Worm (Caenorhabditis elegans): ENCODE results near the gene srb-11.

DNA sequence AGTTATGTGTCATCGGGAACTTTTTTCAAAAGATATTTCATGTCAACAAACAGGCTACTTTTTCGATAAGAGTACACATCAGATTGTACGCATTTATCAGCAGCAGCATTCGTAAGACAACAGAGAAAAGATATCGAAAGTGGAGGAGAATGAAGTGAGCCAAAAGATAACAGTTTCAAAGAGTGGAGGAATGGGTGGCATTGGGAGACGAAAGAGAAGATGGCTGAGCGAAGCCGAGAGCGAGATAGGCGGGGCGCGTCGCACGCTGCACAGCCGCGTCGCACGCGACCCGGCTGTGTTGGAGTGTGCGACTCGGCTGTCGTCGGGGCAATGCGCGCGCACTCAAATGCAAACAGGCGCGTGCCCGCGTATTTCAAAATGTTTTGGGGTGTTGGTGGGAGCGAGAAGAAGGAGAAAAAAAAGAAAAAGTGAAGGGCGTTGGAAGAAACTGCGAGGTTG lies 28.6 kb downstream of the srb-11 start:
- TF ChIP-seq cog-1 (tag; optimal IDR thresholded peaks at IDR 0.05) (no peak), flt-1 (GFP tag; IDR thresholded peaks at IDR 0.05) (no peak), tab-1 (GFP tag; IDR thresholded peaks at IDR 0.05) (no peak), klf-2 (GFP tag; conservative IDR thresholded peaks at IDR 0.05) (no peak), ztf-23 (GFP tag; IDR thresholded peaks at IDR 0.05) (0 out of 2 replicates have a peak, but pooled peaks have one; percentile 6), med-1 (GFP tag; optimal IDR thresholded peaks at IDR 0.05; ENCODE audit: insufficient read depth) (no peak), ref-1 (GFP tag; conservative IDR thresholded peaks at IDR 0.05) (no peak), ztf-29 (GFP tag; IDR thresholded peaks at IDR 0.05) (peak; percentile 52; the same call in 1 of the 2 replicates)

Measured in whole organism, midembryonic.